Worm (Caenorhabditis elegans): Measurements from ENCODE around the gene W06G6.20.

Gene W06G6.20

ce11 chrV:16692988-16693387 is 44.8 kb upstream of the W06G6.20 start:
- TF ChIP-seq ceh-8 (GFP tag; optimal IDR thresholded peaks at IDR 0.05): peak; percentile 56
- no peak for TF ChIP-seq zag-1 (tag; optimal IDR thresholded peaks at IDR 0.05)
- TF ChIP-seq efl-3 (GFP tag; optimal IDR thresholded peaks at IDR 0.05): no peak
- TF ChIP-seq fkh-8 (tag; optimal IDR thresholded peaks at IDR 0.05): no peak
- no peak for TF ChIP-seq aly-2 (tag; optimal IDR thresholded peaks at IDR 0.05)

DNA sequence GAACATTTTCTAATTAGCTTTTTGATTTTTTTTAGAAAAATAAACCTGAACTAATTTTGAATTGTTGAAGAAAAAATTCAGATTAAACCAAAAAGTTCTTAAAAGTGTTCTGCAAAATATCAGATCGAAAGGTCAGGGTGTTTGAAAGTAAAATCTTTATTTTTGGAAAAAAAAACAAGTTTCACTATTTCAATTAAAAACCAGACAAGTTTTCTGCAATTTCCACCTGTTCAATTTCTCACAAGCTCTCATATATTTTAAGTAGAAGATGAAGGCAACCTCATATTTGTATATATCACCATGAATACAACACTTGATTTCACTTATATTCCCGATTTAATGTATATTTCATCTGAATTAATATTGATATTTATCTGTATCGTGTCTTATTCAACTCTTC is 39.1 kb upstream of the W06G6.20 start, which contains the start of gene srz-102:
srz-102 (plus strand) TSS at position 301 of the 400 bp plus-strand sequence.
- TF ChIP-seq egl-13 (tag; optimal IDR thresholded peaks at IDR 0.05): no peak
- no peak for TF ChIP-seq C04F5.9 (tag; optimal IDR thresholded peaks at IDR 0.05)
- TF ChIP-seq unc-130 (tag; optimal IDR thresholded peaks at IDR 0.05): no peak
- no peak for TF ChIP-seq hlh-4 (tag; optimal IDR thresholded peaks at IDR 0.05)
- no peak for TF ChIP-seq lin-15B (tag; optimal IDR thresholded peaks at IDR 0.05)
- TF ChIP-seq mab-9 (GFP tag; IDR thresholded peaks at IDR 0.05): no peak
- no peak for TF ChIP-seq ceh-90 (tag; optimal IDR thresholded peaks at IDR 0.05)
- no peak for TF ChIP-seq lsy-2 (tag; optimal IDR thresholded peaks at IDR 0.05)
- TF ChIP-seq hlh-17 (GFP tag; optimal IDR thresholded peaks at IDR 0.05; ENCODE audit: borderline replicate concordance): no peak
- no peak for TF ChIP-seq ama-1 (optimal IDR thresholded peaks at IDR 0.05)
- TF ChIP-seq ztf-4 (tag; optimal IDR thresholded peaks at IDR 0.05): no peak
- TF ChIP-seq lin-35 (GFP tag; optimal IDR thresholded peaks at IDR 0.05): no peak
- TF ChIP-seq unc-30 (tag; optimal IDR thresholded peaks at IDR 0.05): no peak
- no peak for TF ChIP-seq snu-23 (GFP tag; optimal IDR thresholded peaks at IDR 0.05)
- no peak for TF ChIP-seq vab-15 (tag; optimal IDR thresholded peaks at IDR 0.05)
- no peak for TF ChIP-seq skn-1 (tag; optimal IDR thresholded peaks at IDR 0.05)
- no peak for TF ChIP-seq dpl-1 (GFP tag; optimal IDR thresholded peaks at IDR 0.05)
- no peak for TF ChIP-seq nhr-28 (tag; optimal IDR thresholded peaks at IDR 0.05)
- TF ChIP-seq ceh-63 (GFP tag; optimal IDR thresholded peaks at IDR 0.05): no peak
- no peak for TF ChIP-seq grh-1 (GFP tag; IDR thresholded peaks at IDR 0.05)

DNA sequence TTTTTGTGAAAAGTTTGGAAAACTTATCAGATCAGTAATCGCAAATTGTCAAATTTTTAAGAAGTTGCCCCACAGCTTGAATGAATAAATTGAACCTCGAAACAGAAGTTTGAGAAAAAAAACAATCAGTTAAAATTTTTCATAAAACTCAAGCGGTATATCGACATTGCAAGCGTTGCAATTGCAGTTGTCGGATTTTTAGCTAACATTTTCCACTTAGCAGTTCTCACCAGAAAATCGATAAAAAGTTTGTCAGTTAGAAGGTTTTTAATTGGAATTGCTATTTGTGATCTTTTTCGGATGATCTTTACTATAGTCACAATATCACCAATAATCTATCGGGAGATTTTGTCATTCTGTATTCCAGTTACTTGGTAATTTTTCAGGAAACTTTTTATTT is 37.6 kb upstream of the W06G6.20 start, which contains the start of gene srw-43:
srw-43 (plus strand) TSS at position 301 of the 400 bp plus-strand sequence.
- no peak for TF ChIP-seq xbp-1 (tag; optimal IDR thresholded peaks at IDR 0.05)
- no peak for TF ChIP-seq jun-1 (tag; optimal IDR thresholded peaks at IDR 0.05)
- no peak for TF ChIP-seq efl-1 (optimal IDR thresholded peaks at IDR 0.05)
- TF ChIP-seq efl-1 (GFP tag; optimal IDR thresholded peaks at IDR 0.05 in 1 of 2): no peak
- no peak for TF ChIP-seq pag-3 (tag; optimal IDR thresholded peaks at IDR 0.05; ENCODE audit: borderline replicate concordance, insufficient read depth)
- no peak for TF ChIP-seq ztf-4 (tag; optimal IDR thresholded peaks at IDR 0.05)
- TF ChIP-seq nhr-237 (tag; optimal IDR thresholded peaks at IDR 0.05): no peak
- no peak for TF ChIP-seq sup-37 (GFP tag; optimal IDR thresholded peaks at IDR 0.05)
- TF ChIP-seq unc-30 (tag; optimal IDR thresholded peaks at IDR 0.05): no peak
- no peak for TF ChIP-seq C34B4.2 (tag; optimal IDR thresholded peaks at IDR 0.05)
- no peak for TF ChIP-seq alr-1 (tag; optimal IDR thresholded peaks at IDR 0.05; ENCODE audit: borderline replicate concordance)
- no peak for TF ChIP-seq fkh-8 (tag; optimal IDR thresholded peaks at IDR 0.05)
- no peak for TF ChIP-seq mdl-1 (tag; optimal IDR thresholded peaks at IDR 0.05)
- TF ChIP-seq unc-130 (tag; optimal IDR thresholded peaks at IDR 0.05): no peak
- TF ChIP-seq snu-23 (GFP tag; optimal IDR thresholded peaks at IDR 0.05): no peak

DNA sequence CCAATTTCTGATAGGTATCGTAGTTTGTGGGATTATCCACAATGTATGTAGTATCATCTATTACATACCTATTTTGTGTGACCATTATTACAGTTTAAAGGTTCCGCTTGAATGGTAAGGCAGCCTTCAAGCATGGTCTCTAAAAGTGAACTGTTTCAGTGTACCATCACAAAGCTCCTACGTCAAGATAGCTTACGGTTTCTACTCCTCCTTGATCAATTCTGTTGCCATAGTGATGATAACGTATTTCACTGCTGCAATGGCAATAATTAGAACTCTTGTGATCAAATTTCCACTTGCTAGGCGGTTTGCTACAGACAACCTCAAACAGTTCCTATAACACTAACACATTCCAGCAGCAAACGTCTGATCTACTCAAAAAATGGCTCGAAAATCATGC is 35.2 kb upstream of the W06G6.20 start:
- TF ChIP-seq lin-15B (tag; optimal IDR thresholded peaks at IDR 0.05) (no peak), tlp-1 (tag; optimal IDR thresholded peaks at IDR 0.05) (no peak), ztf-4 (tag; optimal IDR thresholded peaks at IDR 0.05) (no peak), dsc-1 (tag; optimal IDR thresholded peaks at IDR 0.05) (no peak), lir-3 (tag; optimal IDR thresholded peaks at IDR 0.05; ENCODE audit: poor library complexity) (no peak), elt-3 (tag; optimal IDR thresholded peaks at IDR 0.05) (no peak)

Measured in whole organism, L1 larva.